Fruit fly (Drosophila melanogaster): ENCODE data around the gene CG11911.

The CG11911 gene

DNA sequence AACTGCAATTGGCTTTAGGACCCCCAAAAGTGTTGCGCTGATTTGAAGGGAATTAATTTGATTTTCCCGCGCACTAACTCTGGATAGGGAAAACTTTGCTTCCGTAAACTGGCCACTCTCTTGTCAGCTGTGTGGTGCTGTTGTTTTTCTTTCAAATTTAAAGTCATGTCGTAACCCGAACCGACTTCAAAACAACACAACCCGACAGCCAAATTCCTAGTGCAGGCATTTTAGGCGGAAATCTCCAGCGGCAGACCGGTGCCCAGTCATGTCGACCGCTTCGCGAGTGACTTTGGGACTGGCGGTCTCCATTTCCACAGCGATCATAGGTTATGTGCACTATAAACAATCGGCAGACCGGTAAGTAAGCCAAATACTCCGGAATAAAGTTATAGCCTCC lies 28.7 kb downstream of the CG11911 start, which contains the start of gene CG11562:
CG11562 (plus strand) TSS at position 119 of the 400 bp plus-strand sequence.
- TF ChIP-seq cyc (GFP tag; optimal IDR thresholded peaks at IDR 0.05) (no peak), CG6276 (GFP tag; optimal IDR thresholded peaks at IDR 0.05) (no peak), CG15336 (GFP tag; IDR thresholded peaks at IDR 0.05) (no peak), Eip78C (GFP tag) (peak; percentile 18)

DNA sequence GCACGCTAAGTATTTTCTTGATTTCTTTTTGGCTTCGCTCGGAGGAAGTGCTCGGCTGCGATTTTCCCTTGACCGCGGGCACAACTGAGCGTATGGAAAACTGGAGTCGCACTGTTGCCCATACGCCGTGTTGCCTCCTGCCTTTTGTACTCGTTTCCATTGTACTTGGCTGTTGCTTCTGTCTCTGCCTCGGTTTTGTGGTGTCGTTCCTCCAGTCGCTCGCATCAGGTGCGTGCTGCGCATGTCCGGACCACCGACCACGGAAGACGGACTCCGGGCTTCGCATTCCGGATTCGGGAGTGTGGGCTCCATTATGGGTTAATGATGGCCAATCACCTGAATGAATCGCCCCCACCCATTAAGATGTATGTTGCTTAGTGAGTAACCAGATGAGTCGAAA lies 29.4 kb downstream of the CG11911 start, which contains the start of gene CG3625:
CG3625 (minus strand) TSS at position 139 of the 400 bp plus-strand sequence.
- TF ChIP-seq eg (GFP tag; IDR thresholded peaks at IDR 0.05) (no peak), Ets21C (GFP tag; optimal IDR thresholded peaks at IDR 0.05) (no peak), cyc (GFP tag; optimal IDR thresholded peaks at IDR 0.05) (no peak), Eip78C (GFP tag) (no peak), vri (GFP tag; optimal IDR thresholded peaks at IDR 0.05) (no peak), CG1621 (tag; optimal IDR thresholded peaks at IDR 0.05) (no peak), Gug (GFP tag; IDR thresholded peaks at IDR 0.05) (no peak), Sox102F (GFP tag; optimal IDR thresholded peaks at IDR 0.05) (no peak), lz (GFP tag; optimal IDR thresholded peaks at IDR 0.05) (no peak), esn (GFP tag; optimal IDR thresholded peaks at IDR 0.05) (no peak), fd85E (GFP tag; optimal IDR thresholded peaks at IDR 0.05) (no peak), CG31627 (GFP tag; optimal IDR thresholded peaks at IDR 0.05) (no peak), CG8319 (GFP tag; optimal IDR thresholded peaks at IDR 0.05) (no peak), salr (GFP tag; optimal IDR thresholded peaks at IDR 0.05) (no peak), CG34406 (GFP tag; optimal IDR thresholded peaks at IDR 0.05) (no peak), dac (GFP tag; optimal IDR thresholded peaks at IDR 0.05) (no peak), Lpt (GFP tag; optimal IDR thresholded peaks at IDR 0.05) (no peak), CG11902 (GFP tag; optimal IDR thresholded peaks at IDR 0.05) (no peak), CG8632 (GFP tag; optimal IDR thresholded peaks at IDR 0.05) (no peak), CG32006 (GFP tag; optimal IDR thresholded peaks at IDR 0.05) (no peak)

DNA sequence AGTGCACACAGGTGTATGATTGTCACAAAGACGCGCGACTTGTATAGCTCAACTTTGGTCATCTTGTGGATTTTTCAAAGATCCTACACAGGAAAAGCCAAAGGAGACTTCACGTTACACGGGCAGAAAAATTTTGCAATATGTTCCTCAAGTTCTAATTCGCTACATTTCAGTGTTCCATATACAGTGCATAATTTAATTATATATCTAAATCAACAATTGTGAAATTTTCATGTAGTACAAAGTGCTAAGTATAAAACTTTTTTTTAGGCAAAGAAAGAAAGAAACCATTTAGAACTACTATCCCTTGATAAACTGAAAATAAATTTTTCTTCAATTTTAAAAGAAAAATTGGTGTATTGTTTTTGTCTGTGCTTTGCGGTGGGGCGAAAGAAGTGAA lies 30.1 kb downstream of the CG11911 start:
- TF ChIP-seq Eip78C (GFP tag) (peak; percentile 54), acj6 (GFP tag; optimal IDR thresholded peaks at IDR 0.05) (no peak)

DNA sequence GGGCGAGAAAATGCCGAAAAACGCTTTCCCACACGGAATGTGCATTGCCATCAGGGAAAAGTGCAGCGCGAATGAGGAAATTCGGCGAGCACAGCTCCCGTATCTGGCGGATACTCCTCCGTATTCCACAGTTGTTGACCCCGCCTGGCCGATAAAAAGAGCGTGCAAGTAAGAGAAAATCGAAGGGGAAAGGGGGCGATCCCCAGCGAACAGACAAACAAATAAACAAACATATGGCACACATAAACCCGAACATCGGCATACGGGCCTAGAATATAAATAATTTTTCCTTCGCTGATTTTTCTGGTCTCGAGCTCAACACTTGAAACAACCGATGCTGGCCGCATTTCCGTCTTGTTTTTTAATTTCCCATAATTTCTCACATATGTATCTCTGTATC lies 30.7 kb downstream of the CG11911 start:
- no peak for TF ChIP-seq CG6854 (GFP tag; optimal IDR thresholded peaks at IDR 0.05)
- no peak for TF ChIP-seq dac (GFP tag; optimal IDR thresholded peaks at IDR 0.05)
- TF ChIP-seq fd59A (GFP tag; optimal IDR thresholded peaks at IDR 0.05) = no peak
- TF ChIP-seq CG4318 (GFP tag; optimal IDR thresholded peaks at IDR 0.05) = no peak
- TF ChIP-seq CG1621 (tag; optimal IDR thresholded peaks at IDR 0.05) = peak; percentile 7
- no peak for TF ChIP-seq ss (GFP tag; optimal IDR thresholded peaks at IDR 0.05)
- TF ChIP-seq salr (GFP tag; optimal IDR thresholded peaks at IDR 0.05) = no peak
- no peak for TF ChIP-seq Eip75B (GFP tag; optimal IDR thresholded peaks at IDR 0.05)

DNA sequence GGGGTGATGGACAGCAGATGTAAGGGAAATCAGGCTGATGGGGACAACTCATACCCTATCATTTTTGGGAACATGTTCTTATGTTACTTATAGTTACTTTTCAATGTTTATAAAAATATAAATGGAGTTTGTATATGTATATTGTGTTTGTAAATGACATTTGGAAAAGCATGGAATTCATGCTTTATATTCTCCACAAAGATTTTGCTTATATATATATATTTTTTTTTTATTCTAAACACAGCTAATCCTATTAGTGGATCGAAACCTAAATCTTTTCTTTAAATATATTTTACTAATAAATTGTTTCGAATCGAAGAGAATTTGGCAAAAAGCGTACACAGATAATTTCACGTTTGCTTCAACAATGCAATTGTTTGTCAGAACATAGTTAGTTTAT lies 32.0 kb downstream of the CG11911 start, which contains the start of gene Amnionless:
Amnionless (minus strand) TSS at position 101 of the 400 bp plus-strand sequence.
- TF ChIP-seq Sox14 (GFP tag; optimal IDR thresholded peaks at IDR 0.05) = no peak
- TF ChIP-seq Hr38 (GFP tag; optimal IDR thresholded peaks at IDR 0.05) = no peak
- TF ChIP-seq CG32006 (GFP tag; optimal IDR thresholded peaks at IDR 0.05) = no peak
- TF ChIP-seq CG3919 (GFP tag; optimal IDR thresholded peaks at IDR 0.05) = no peak
- TF ChIP-seq Sox102F (GFP tag; optimal IDR thresholded peaks at IDR 0.05) = no peak

DNA sequence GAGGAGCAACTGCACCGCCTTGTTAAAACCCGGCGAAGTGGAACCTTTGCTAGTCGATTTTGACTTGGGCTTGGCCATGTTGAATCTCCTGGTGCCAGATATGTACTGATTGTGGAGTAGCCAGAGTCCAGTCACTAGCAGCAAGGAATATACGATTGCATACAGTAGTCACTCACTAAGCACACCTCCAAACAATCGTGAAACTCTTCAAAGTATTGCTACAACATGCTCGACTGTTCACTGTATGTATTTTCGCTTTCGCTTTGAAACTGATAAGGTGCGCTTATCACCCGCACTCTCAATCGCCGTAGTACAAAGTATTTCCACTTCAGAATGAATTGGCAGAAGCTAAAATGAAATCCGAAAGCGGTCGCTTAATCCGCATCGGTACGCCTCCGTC lies 34.6 kb downstream of the CG11911 start:
- TF ChIP-seq CG6163 (GFP tag; IDR thresholded peaks at IDR 0.05) (peak; percentile 73), svp (GFP tag) (peak; percentile 95), Eip78C (GFP tag) (peak; percentile 91), esn (GFP tag; optimal IDR thresholded peaks at IDR 0.05) (peak; percentile 88), Ets96B (tag; optimal IDR thresholded peaks at IDR 0.05) (peak; percentile 41), CG3919 (GFP tag; optimal IDR thresholded peaks at IDR 0.05) (peak; percentile 86), CG32006 (GFP tag; optimal IDR thresholded peaks at IDR 0.05) (peak; percentile 54), CG4318 (GFP tag; optimal IDR thresholded peaks at IDR 0.05) (no peak), CG10669 (GFP tag; optimal IDR thresholded peaks at IDR 0.05) (peak; percentile 67), CG11294 (GFP tag; IDR thresholded peaks at IDR 0.05) (peak; percentile 35; the same call in 1 of the 2 replicates), CG9139 (GFP tag; optimal IDR thresholded peaks at IDR 0.05) (peak; percentile 58), CG6808 (GFP tag; optimal IDR thresholded peaks at IDR 0.05) (peak; percentile 71), fd85E (GFP tag; optimal IDR thresholded peaks at IDR 0.05) (peak; percentile 46), dsx (GFP tag; optimal IDR thresholded peaks at IDR 0.05; ENCODE audit: poor library complexity, severe bottlenecking) (peak; percentile 88), vri (GFP tag; optimal IDR thresholded peaks at IDR 0.05) (peak; percentile 90), Sox15 (GFP tag; optimal IDR thresholded peaks at IDR 0.05) (peak; percentile 49), Met (GFP tag; optimal IDR thresholded peaks at IDR 0.05) (peak; percentile 84), pdm3 (GFP tag; optimal IDR thresholded peaks at IDR 0.05) (peak; percentile 80), salr (GFP tag; optimal IDR thresholded peaks at IDR 0.05) (peak in 1 of 2 experiments; percentile 48)
